Worm (Caenorhabditis elegans) whole organism, late embryonic: ENCODE data around the gene idpp-16.

ENCODE experiments used
- K02D7.2 ChIP-seq: sonication (generic microtip); optimal IDR thresholded peaks from 2 replicates; lab custom pipeline; 2017; ENCODE audit warnings: mild to moderate bottlenecking, missing genetic modification characterization, missing compliant biosample characterization
- ceh-14 ChIP-seq: sonication (generic microtip); optimal IDR thresholded peaks from 2 replicates; lab custom pipeline; 2016; ENCODE audit warnings: missing genotype, missing genetic modification characterization, missing compliant biosample characterization
- dve-1 ChIP-seq: sonication (generic microtip); optimal IDR thresholded peaks from 2 replicates; lab custom pipeline; 2017; ENCODE audit warnings: antibody characterized with exemption, mild to moderate bottlenecking, missing genetic modification characterization, missing compliant biosample characterization
- eyg-1 ChIP-seq: sonication (generic microtip); optimal IDR thresholded peaks from 2 replicates; lab custom pipeline; 2016; ENCODE audit warnings: missing genotype, missing genetic modification characterization, missing compliant biosample characterization
- fkh-10 ChIP-seq: fragments of 150-350 bp; optimal IDR thresholded peaks from 2 replicates; lab custom pipeline; 2014; ENCODE audit warnings: missing biosample characterization, missing genetic modification reagents, missing genetic modification characterization
- gmeb-2 ChIP-seq: sonication (generic microtip); optimal IDR thresholded peaks from 2 replicates; lab custom pipeline; 2016; ENCODE audit warnings: missing genetic modification characterization, inconsistent platforms, missing compliant biosample characterization
- nhr-11 ChIP-seq: fragments of 150-350 bp; optimal IDR thresholded peaks from 2 replicates; lab custom pipeline; 2014; ENCODE audit warnings: missing biosample characterization, missing genetic modification characterization
- pha-4 ChIP-seq: fragments of 150-350 bp; optimal IDR thresholded peaks from 2 replicates; lab custom pipeline; 2018; ENCODE audit warnings: missing biosample characterization, missing genetic modification reagents, missing genetic modification characterization
- pqm-1 ChIP-seq: sonication (generic microtip); optimal IDR thresholded peaks from 2 replicates; lab custom pipeline; 2016; ENCODE audit warnings: missing genetic modification characterization, missing compliant biosample characterization
- sox-4 ChIP-seq: sonication (generic microtip); optimal IDR thresholded peaks from 2 replicates; lab custom pipeline; 2017; ENCODE audit warnings: mild to moderate bottlenecking, missing genetic modification characterization, inconsistent platforms, missing compliant biosample characterization
- tbx-7 ChIP-seq: sonication (generic microtip); optimal IDR thresholded peaks from 2 replicates; lab custom pipeline; 2016; ENCODE audit warnings: missing genotype, missing genetic modification characterization, missing compliant biosample characterization
- unc-55 ChIP-seq: sonication (generic microtip); optimal IDR thresholded peaks from 2 replicates; lab custom pipeline; 2017; ENCODE audit warnings: missing biosample characterization, missing genetic modification reagents, missing genetic modification characterization

The idpp-16 gene

ce11 chrV:11564573-11564972 is 41.8 kb downstream of the idpp-16 start, which contains the start of gene srx-87:
TSS of gene srx-87 (plus strand) at chrV:11564873.
- TF ChIP-seq tbx-7 (no peak), K02D7.2 (tag; lab: Kevin White, UChicago) (no peak), unc-55 (GFP tag; lab: Kevin White, UChicago) (no peak), sox-4 (no peak), ceh-14 (tag; lab: Kevin White, UChicago) (no peak), dve-1 (tag; lab: Kevin White, UChicago) (no peak), fkh-10 (GFP tag; lab: Kevin White, UChicago) (no peak), pha-4 (tag; lab: Kevin White, UChicago) (no peak), eyg-1 (tag; lab: Kevin White, UChicago) (no peak), gmeb-2 (tag; lab: Kevin White, UChicago) (no peak), pqm-1 (tag; lab: Kevin White, UChicago) (no peak)

- no peak for TF ChIP-seq nhr-11 (tag; lab: Kevin White, UChicago)
Measured at ce11 chrV:11562643-11563042, 43.7 kb downstream of the idpp-16 start, which contains the start of gene srx-86. TSS of gene srx-86 (plus strand) at chrV:11562943.
